Worm (Caenorhabditis elegans) whole organism, young adult: ENCODE data around the gene D1005.5.
"Not testable (repeated sequence)": the region's sequence is repeated elsewhere in the genome, so short reads cannot be mapped to it uniquely, and the experiment has no call there.

ENCODE experiments used
- B0019.2 ChIP-seq: fragments of 200-800 bp; sonication (Bioruptor generic); conservative IDR thresholded peaks from 2 replicates; pipeline ENCODE4 v1.3.6; 2022; ENCODE audit warnings: missing genetic modification reagents, missing genetic modification characterization, missing compliant biosample characterization
- B0261.1 ChIP-seq: sonication (generic microtip); optimal IDR thresholded peaks from 2 replicates; lab custom pipeline; 2016; ENCODE audit warnings: mild to moderate bottlenecking, missing genetic modification characterization, moderate library complexity, missing compliant biosample characterization
- F49E8.2 ChIP-seq: sonication (generic microtip); optimal IDR thresholded peaks from 3 replicates; lab custom pipeline; 2017; ENCODE audit warnings: missing genetic modification characterization, mild to moderate bottlenecking, missing compliant biosample characterization, antibody characterized with exemption, moderate library complexity; ENCODE audit not compliant: insufficient read depth
- F57C9.4 ChIP-seq: sonication (generic microtip); optimal IDR thresholded peaks from 2 replicates; lab custom pipeline; 2017; ENCODE audit warnings: mild to moderate bottlenecking, missing genetic modification characterization, missing compliant biosample characterization
- K12H6.12 ChIP-seq: fragments of 200-800 bp; sonication (Bioruptor generic); optimal IDR thresholded peaks from 2 replicates; lab custom pipeline; 2018; ENCODE audit warnings: mild to moderate bottlenecking, missing genetic modification characterization, missing compliant biosample characterization
- Y53G8AR.9 ChIP-seq: fragments of 200-800 bp; sonication (Bioruptor generic); conservative IDR thresholded peaks from 2 replicates; pipeline ENCODE4 v1.3.6; 2022; ENCODE audit warnings: missing genetic modification reagents, missing genetic modification characterization, missing compliant biosample characterization
- atf-7 ChIP-seq: sonication (generic microtip); optimal IDR thresholded peaks from 2 replicates; lab custom pipeline; 2017; ENCODE audit warnings: mild to moderate bottlenecking, missing genetic modification characterization, missing compliant biosample characterization
- athp-1 ChIP-seq: sonication (generic microtip); optimal IDR thresholded peaks from 2 replicates; lab custom pipeline; 2017; ENCODE audit warnings: mild to moderate bottlenecking, missing genetic modification characterization, missing compliant biosample characterization
- attf-6 ChIP-seq: fragments of 200-800 bp; sonication (Bioruptor generic); IDR thresholded peaks from 2 replicates; pipeline ENCODE4 v1.3.6; 2022; ENCODE audit warnings: missing genetic modification reagents, missing genetic modification characterization, missing compliant biosample characterization
- cebp-1 ChIP-seq, 2 experiments: fragments of 200-800 bp in 1 of 2; sonication (Bioruptor generic) in 1 of 2; sonication (generic microtip) in 1 of 2; IDR thresholded peaks in 1 of 2; optimal IDR thresholded peaks in 1 of 2; 2 replicates each; pipeline versions ENCODE4 v1.3.6 to Lab custom; 2017 to 2022; ENCODE audit warnings: missing compliant biosample characterization in 2 of 2, missing genetic modification characterization in 2 of 2, mild to moderate bottlenecking in 1 of 2, missing genetic modification reagents in 1 of 2, moderate library complexity in 1 of 2
- ceh-79 ChIP-seq: sonication (generic microtip); optimal IDR thresholded peaks from 2 replicates; lab custom pipeline; 2017; ENCODE audit warnings: mild to moderate bottlenecking, missing genetic modification characterization, missing compliant biosample characterization
- dox-1 ChIP-seq: fragments of 200-800 bp; sonication (Bioruptor generic); IDR thresholded peaks from 2 replicates; pipeline ENCODE4 v1.3.6; 2022; ENCODE audit warnings: missing genetic modification reagents, missing genetic modification characterization, missing compliant biosample characterization
- egrh-3 ChIP-seq: fragments of 200-800 bp; sonication (Bioruptor generic); IDR thresholded peaks from 2 replicates; pipeline ENCODE4 v1.3.6; 2022; ENCODE audit warnings: missing genetic modification reagents, missing genetic modification characterization, missing compliant biosample characterization
- fkh-3 ChIP-seq: sonication (generic microtip); optimal IDR thresholded peaks from 2 replicates; lab custom pipeline; 2016; ENCODE audit warnings: mild to moderate bottlenecking, missing genetic modification characterization, missing compliant biosample characterization
- hlh-12 ChIP-seq: sonication (generic microtip); optimal IDR thresholded peaks from 2 replicates; lab custom pipeline; 2016; ENCODE audit warnings: missing genetic modification characterization, missing compliant biosample characterization
- hmg-20 ChIP-seq: fragments of 200-800 bp; sonication (Bioruptor generic); IDR thresholded peaks from 2 replicates; pipeline ENCODE4 v1.3.6; 2022; ENCODE audit warnings: missing genetic modification reagents, missing genetic modification characterization, missing compliant biosample characterization
- let-526 ChIP-seq: fragments of 200-800 bp; sonication (Bioruptor generic); IDR thresholded peaks from 2 replicates; pipeline ENCODE4 v1.3.6; 2022; ENCODE audit warnings: missing genetic modification reagents, missing genetic modification characterization, missing compliant biosample characterization
- lin-54 ChIP-seq: fragments of 200-800 bp; sonication (Bioruptor generic); optimal IDR thresholded peaks from 2 replicates; lab custom pipeline; 2018; ENCODE audit warnings: mild to moderate bottlenecking, missing genetic modification characterization, missing compliant biosample characterization
- lir-1 ChIP-seq: fragments of 200-800 bp; sonication (Bioruptor generic); conservative IDR thresholded peaks from 2 replicates; pipeline ENCODE4 v1.3.6; 2022; ENCODE audit warnings: missing genetic modification reagents, missing genetic modification characterization, missing compliant biosample characterization
- lsl-1 ChIP-seq: fragments of 200-800 bp; sonication (Bioruptor generic); optimal IDR thresholded peaks from 2 replicates; lab custom pipeline; 2018; ENCODE audit warnings: mild to moderate bottlenecking, missing genetic modification characterization, moderate library complexity, missing compliant biosample characterization
- madf-3 ChIP-seq: fragments of 200-800 bp; sonication (Bioruptor generic); IDR thresholded peaks from 2 replicates; pipeline ENCODE4 v1.3.6; 2022; ENCODE audit warnings: missing genetic modification reagents, missing genetic modification characterization, missing compliant biosample characterization
- mcd-1 ChIP-seq: fragments of 200-800 bp; sonication (Bioruptor generic); IDR thresholded peaks from 2 replicates; pipeline ENCODE4 v1.3.6; 2022; ENCODE audit warnings: missing genetic modification reagents, missing genetic modification characterization, missing compliant biosample characterization
- mel-28 ChIP-seq: sonication (generic microtip); optimal IDR thresholded peaks from 2 replicates; lab custom pipeline; 2016; ENCODE audit warnings: borderline replicate concordance, mild to moderate bottlenecking, missing genetic modification characterization, missing compliant biosample characterization
- nfya-1 ChIP-seq: sonication (generic microtip); optimal IDR thresholded peaks from 2 replicates; lab custom pipeline; 2017; ENCODE audit warnings: antibody characterized with exemption, missing compliant biosample characterization, missing genetic modification characterization, borderline replicate concordance; ENCODE audit not compliant: insufficient read depth
- nhr-27 ChIP-seq: fragments of 200-800 bp; sonication (Bioruptor generic); optimal IDR thresholded peaks from 2 replicates; lab custom pipeline; 2018; ENCODE audit warnings: mild to moderate bottlenecking, missing genetic modification characterization, moderate library complexity, missing compliant biosample characterization
- nhr-90 ChIP-seq: sonication (generic microtip); optimal IDR thresholded peaks from 2 replicates; lab custom pipeline; 2016; ENCODE audit warnings: missing genotype, mild to moderate bottlenecking, missing genetic modification characterization, missing compliant biosample characterization
- pbrm-1 ChIP-seq: fragments of 200-800 bp; sonication (Bioruptor generic); IDR thresholded peaks from 2 replicates; pipeline ENCODE4 v1.3.6; 2022; ENCODE audit warnings: missing genetic modification reagents, missing genetic modification characterization, missing compliant biosample characterization
- repo-1 ChIP-seq: sonication (generic microtip); optimal IDR thresholded peaks from 2 replicates; lab custom pipeline; 2017; ENCODE audit warnings: mild to moderate bottlenecking, missing genetic modification characterization, missing compliant biosample characterization
- snpc-1.3 ChIP-seq: sonication (generic microtip); optimal IDR thresholded peaks from 2 replicates; lab custom pipeline; 2017; ENCODE audit warnings: missing genetic modification characterization, mild to moderate bottlenecking, missing compliant biosample characterization, antibody characterized with exemption, moderate library complexity, missing genotype, missing genetic modification reagents; ENCODE audit not compliant: insufficient read depth
- sptf-2 ChIP-seq: fragments of 200-800 bp; sonication (Bioruptor generic); optimal IDR thresholded peaks from 2 replicates; lab custom pipeline; 2018; ENCODE audit warnings: mild to moderate bottlenecking, missing genetic modification characterization, missing compliant biosample characterization
- tbx-9 ChIP-seq: sonication (generic microtip); optimal IDR thresholded peaks from 2 replicates; lab custom pipeline; 2016; ENCODE audit warnings: borderline replicate concordance, missing genetic modification characterization, inconsistent platforms, missing compliant biosample characterization
- tlf-1 ChIP-seq: fragments of 200-800 bp; sonication (Bioruptor generic); optimal IDR thresholded peaks from 2 replicates; lab custom pipeline; 2018; ENCODE audit warnings: mild to moderate bottlenecking, missing genetic modification characterization, missing compliant biosample characterization
- zfh-2 ChIP-seq: fragments of 200-800 bp; sonication (Bioruptor generic); conservative IDR thresholded peaks from 2 replicates; pipeline ENCODE4 v1.3.6; 2022; ENCODE audit warnings: missing genetic modification reagents, missing genetic modification characterization, missing compliant biosample characterization

The D1005.5 gene

DNA sequence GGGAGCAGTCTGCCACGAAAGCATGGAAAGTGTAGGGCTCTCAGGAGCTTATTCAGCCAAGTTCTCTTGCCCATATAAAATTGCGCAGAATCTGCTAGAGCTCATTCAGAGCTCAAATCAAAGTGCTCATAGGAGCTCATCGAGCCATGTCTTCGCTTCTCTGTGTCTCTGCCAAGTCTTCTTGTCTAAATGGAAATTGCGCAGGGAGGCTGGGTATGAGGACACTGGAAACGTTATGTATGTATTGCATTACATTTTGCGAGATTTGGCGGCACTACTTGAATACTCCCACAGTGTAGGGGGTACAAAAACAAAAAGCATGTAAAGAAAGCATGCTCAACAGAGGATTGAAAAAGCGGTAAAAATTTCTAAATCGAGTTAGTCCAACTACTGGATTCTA is 35.7 kb downstream of the D1005.5 start (continued):
- no peak for TF ChIP-seq mel-28
- no peak for TF ChIP-seq pbrm-1 (GFP tag; lab: Robert Waterston, UW)
- TF ChIP-seq nfya-1, result no peak
- TF ChIP-seq cebp-1 (GFP tag; IDR thresholded peaks at IDR 0.05; lab: Robert Waterston, UW), result no peak
- peak; percentile 9 for TF ChIP-seq cebp-1 (tag; optimal IDR thresholded peaks at IDR 0.05; lab: Kevin White, UChicago)
- no peak for TF ChIP-seq mcd-1 (GFP tag; lab: Robert Waterston, UW)
- no peak for TF ChIP-seq sptf-2 (GFP tag; lab: Kevin White, UChicago)
- no peak for TF ChIP-seq repo-1
- TF ChIP-seq, all 124 proteins: peak for 5

DNA sequence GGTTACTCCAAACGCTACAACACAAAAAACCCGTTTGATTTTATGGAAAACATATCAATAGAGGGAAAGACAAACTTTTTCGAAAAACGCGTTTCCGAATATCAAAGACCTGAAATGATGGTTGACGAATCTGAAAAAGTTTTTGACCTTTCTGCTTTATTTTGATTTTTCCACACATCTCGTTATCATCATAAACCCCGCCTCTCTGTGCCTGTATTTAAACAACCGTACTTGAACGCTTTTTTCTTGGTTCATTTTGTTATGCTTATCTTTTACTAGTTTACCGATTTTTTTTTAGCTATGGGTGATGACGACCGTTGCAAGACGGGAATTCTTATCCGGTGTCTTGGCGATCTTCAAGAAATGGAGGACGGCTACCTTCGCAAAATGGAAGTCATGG is 42.1 kb downstream of the D1005.5 start, which contains the start of gene F19G12.1:
Gene F19G12.1 (plus strand): TSS at position 301 of the 400 bp plus-strand sequence.
- TF ChIP-seq athp-1, lsl-1, lin-54: not testable (repeated sequence)

DNA sequence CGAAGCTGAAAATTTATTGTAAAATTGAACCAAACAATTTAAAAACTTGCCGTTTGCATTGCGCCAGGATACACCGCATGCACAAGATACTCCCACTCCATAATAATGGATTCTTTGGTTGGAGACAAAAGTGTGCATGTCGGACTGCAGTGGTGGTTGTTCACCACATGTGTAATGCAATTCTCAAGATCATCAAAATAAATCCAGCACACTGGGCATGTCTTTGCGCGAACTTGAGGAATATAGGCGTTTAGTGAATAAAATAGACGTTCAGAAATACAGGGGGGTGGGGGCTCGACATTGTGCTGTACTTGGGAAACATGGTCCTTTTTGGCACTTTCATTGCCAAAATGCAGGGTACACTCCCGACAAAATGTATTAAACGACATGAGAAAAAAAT is 46.4 kb downstream of the D1005.5 start, which contains the start of gene F19G12.11:
Gene F19G12.11 (minus strand): TSS at position 101 of the 400 bp plus-strand sequence.
- TF ChIP-seq zfh-2 (GFP tag; lab: Robert Waterston, UW) (no peak), F49E8.2 (tag; lab: Kevin White, UChicago) (no peak), tlf-1 (GFP tag; lab: Kevin White, UChicago) (no peak), nhr-27 (no peak), ceh-79 (tag; lab: Kevin White, UChicago) (no peak), hlh-12 (no peak), fkh-3 (tag; lab: Kevin White, UChicago) (no peak), lir-1 (GFP tag; lab: Robert Waterston, UW) (no peak), dox-1 (GFP tag; lab: Robert Waterston, UW) (no peak), hmg-20 (GFP tag; lab: Robert Waterston, UW) (no peak), snpc-1.3 (tag; lab: Kevin White, UChicago) (no peak), tbx-9 (no peak), let-526 (GFP tag; lab: Robert Waterston, UW) (no peak), B0261.1 (tag; lab: Kevin White, UChicago) (no peak), atf-7 (tag; lab: Kevin White, UChicago) (no peak), B0019.2 (GFP tag; lab: Robert Waterston, UW) (no peak), F57C9.4 (tag; lab: Kevin White, UChicago) (no peak), madf-3 (GFP tag; lab: Robert Waterston, UW) (no peak), attf-6 (no peak), egrh-3 (GFP tag; lab: Robert Waterston, UW) (no peak)

DNA sequence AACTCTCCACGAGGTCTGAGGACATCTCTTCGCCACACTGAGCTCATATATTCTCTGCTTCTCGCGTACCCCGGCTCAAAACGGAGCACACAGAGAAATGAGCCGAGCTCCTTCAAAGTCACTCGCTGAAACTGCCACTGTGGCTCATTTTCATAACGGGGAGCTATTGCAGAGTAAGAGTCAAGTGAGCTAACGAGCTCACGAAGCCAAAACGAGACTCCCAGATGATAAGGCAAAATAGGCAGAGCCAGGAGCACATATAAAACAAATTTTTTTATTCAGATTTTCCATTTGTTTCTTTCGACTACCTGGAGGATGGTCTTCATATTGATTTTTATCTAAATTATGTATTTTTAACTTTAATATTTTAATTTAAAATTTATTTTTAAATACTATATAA is 48.3 kb downstream of the D1005.5 start, which contains the start of gene F19G12.3:
Gene F19G12.3 (plus strand): TSS at position 301 of the 400 bp plus-strand sequence.
- TF ChIP-seq F57C9.4 (tag; lab: Kevin White, UChicago), result no peak
- TF ChIP-seq Y53G8AR.9, result no peak
- TF ChIP-seq nhr-90, result no peak
- 0 out of 2 replicates have a peak, but pooled peaks have one; percentile 8 for TF ChIP-seq zfh-2 (GFP tag; lab: Robert Waterston, UW)
- no peak for TF ChIP-seq K12H6.12 (tag; lab: Kevin White, UChicago)
- TF ChIP-seq hlh-12, result no peak
